Worm (Caenorhabditis elegans) whole organism, L1 larva: ENCODE measurements around the gene dpy-1.

ENCODE experiments used
- C04F5.9 ChIP-seq: sonication (generic microtip); optimal IDR thresholded peaks from 2 replicates; lab custom pipeline; 2016; ENCODE audit warnings: missing genetic modification characterization, missing compliant biosample characterization
- mep-1 ChIP-seq: fragments of 150-350 bp; optimal IDR thresholded peaks from 2 replicates; lab custom pipeline; 2014; ENCODE audit warnings: missing biosample characterization, missing genetic modification characterization
- nhr-19 ChIP-seq: fragments of 200-800 bp; sonication (Bioruptor generic); conservative IDR thresholded peaks from 2 replicates; pipeline ENCODE4 v1.3.6; 2022; ENCODE audit warnings: missing genetic modification characterization, missing compliant biosample characterization
- nhr-28 ChIP-seq: fragments of 150-350 bp; optimal IDR thresholded peaks from 2 replicates; lab custom pipeline; 2014; ENCODE audit warnings: missing biosample characterization, missing genetic modification characterization
- snpc-4 ChIP-seq: fragments of 150-350 bp; optimal IDR thresholded peaks from 2 replicates; lab custom pipeline; 2014; ENCODE audit warnings: missing biosample characterization, missing genetic modification characterization
- ztf-11 ChIP-seq, 2 experiments: sonication (generic microtip); optimal IDR thresholded peaks; 2 replicates each; lab custom pipeline; 2016 to 2017; ENCODE audit warnings: missing genetic modification characterization in 2 of 2, missing biosample characterization in 1 of 2, missing compliant biosample characterization in 1 of 2

DNA sequence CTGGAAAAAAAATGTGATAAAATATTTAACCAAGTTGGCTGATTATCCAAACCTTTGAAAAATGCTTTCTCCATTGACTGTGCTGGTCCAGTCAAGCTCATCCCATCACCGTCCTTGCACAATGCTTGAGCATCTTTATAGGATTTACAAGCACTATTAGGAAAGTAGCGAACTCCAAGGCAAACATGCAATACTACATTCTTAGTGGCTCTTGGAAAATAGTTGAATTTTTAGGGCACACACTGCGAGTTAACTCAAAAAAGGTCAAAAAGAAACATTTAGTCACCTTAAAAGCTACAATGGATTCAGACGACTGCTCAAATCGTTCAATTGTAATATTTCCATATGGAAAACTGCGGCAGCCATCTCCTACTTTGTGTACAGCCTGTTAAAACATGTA is 6.3 kb upstream of the dpy-1 start, which contains the start of gene M01E10.3:
- TF ChIP-seq C04F5.9 (tag; lab: Kevin White, UChicago) (no peak), nhr-19 (no peak), nhr-28 (tag; lab: Kevin White, UChicago) (no peak), ztf-11 (tag; optimal IDR thresholded peaks at IDR 0.05; lab: Kevin White, UChicago) (no peak), mep-1 (tag; lab: Kevin White, UChicago) (no peak), snpc-4 (tag; lab: Kevin White, UChicago) (no peak)
